Fruit fly (Drosophila melanogaster): ENCODE results near the gene CG6015.

CG6015 gene

DNA sequence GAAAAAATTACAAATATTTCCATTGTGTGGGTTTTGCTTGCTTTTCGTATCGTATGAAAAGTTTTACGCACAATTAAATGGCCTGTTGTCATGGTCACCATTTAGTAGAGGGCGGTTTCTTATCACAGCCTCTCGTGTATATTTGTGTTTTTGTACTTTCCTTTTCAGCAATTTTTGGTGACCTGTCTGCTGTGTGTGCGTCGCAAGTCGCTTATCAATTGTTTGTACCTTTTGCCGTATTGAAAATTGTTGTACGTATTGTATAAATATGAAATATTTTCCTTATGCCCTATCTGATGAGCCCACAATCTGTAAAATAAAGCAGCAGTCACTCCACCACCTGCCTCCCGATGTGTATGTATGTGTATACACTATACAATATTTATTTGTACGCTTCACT is 32.4 kb upstream of the CG6015 start:
- no peak for TF ChIP-seq Hr39 (GFP tag; optimal IDR thresholded peaks at IDR 0.05)
- TF ChIP-seq topi (GFP tag; optimal IDR thresholded peaks at IDR 0.05): no peak
- peak; percentile 92 for TF ChIP-seq svp (GFP tag)
- TF ChIP-seq CG16779 (tag; optimal IDR thresholded peaks at IDR 0.05): no peak
- peak; percentile 35 for TF ChIP-seq CG9139 (GFP tag; optimal IDR thresholded peaks at IDR 0.05)
- TF ChIP-seq Eip75B (GFP tag; optimal IDR thresholded peaks at IDR 0.05): no peak
- TF ChIP-seq CG4318 (GFP tag; optimal IDR thresholded peaks at IDR 0.05): no peak
- no peak for TF ChIP-seq OdsH (GFP tag; optimal IDR thresholded peaks at IDR 0.05)
- TF ChIP-seq Eip78C (GFP tag): peak; percentile 47
- TF ChIP-seq CG8319 (GFP tag; optimal IDR thresholded peaks at IDR 0.05): no peak
- TF ChIP-seq CG3032 (tag; optimal IDR thresholded peaks at IDR 0.05): no peak
- no peak for TF ChIP-seq CG7368 (GFP tag; optimal IDR thresholded peaks at IDR 0.05)
- TF ChIP-seq net (GFP tag; optimal IDR thresholded peaks at IDR 0.05): no peak
- TF ChIP-seq CG6792 (GFP tag; optimal IDR thresholded peaks at IDR 0.05): no peak
- TF ChIP-seq Smox (GFP tag; optimal IDR thresholded peaks at IDR 0.05): no peak
- TF ChIP-seq Blimp-1 (GFP tag; optimal IDR thresholded peaks at IDR 0.05): no peak
- no peak for TF ChIP-seq lz (GFP tag; optimal IDR thresholded peaks at IDR 0.05)
- TF ChIP-seq eg (GFP tag; IDR thresholded peaks at IDR 0.05): no peak
- TF ChIP-seq CG3919 (GFP tag; optimal IDR thresholded peaks at IDR 0.05): no peak
- no peak for TF ChIP-seq Hr4 (GFP tag; optimal IDR thresholded peaks at IDR 0.05)
- no peak for TF ChIP-seq cyc (GFP tag; optimal IDR thresholded peaks at IDR 0.05)
- no peak for TF ChIP-seq Lpt (GFP tag; optimal IDR thresholded peaks at IDR 0.05)
- no peak for TF ChIP-seq Eip93F (GFP tag; optimal IDR thresholded peaks at IDR 0.05)
- no peak for TF ChIP-seq spab (GFP tag; optimal IDR thresholded peaks at IDR 0.05)
- no peak for TF ChIP-seq CG11294 (GFP tag; IDR thresholded peaks at IDR 0.05)
- no peak for TF ChIP-seq achi (GFP tag; optimal IDR thresholded peaks at IDR 0.05)
- TF ChIP-seq pdm3 (GFP tag; optimal IDR thresholded peaks at IDR 0.05): no peak
- 0 out of 3 replicates have a peak, but pooled peaks have one; percentile 22 for TF ChIP-seq CG6163 (GFP tag; IDR thresholded peaks at IDR 0.05)
- no peak for TF ChIP-seq Met (GFP tag; optimal IDR thresholded peaks at IDR 0.05)
- TF ChIP-seq CG11902 (GFP tag; optimal IDR thresholded peaks at IDR 0.05): no peak
- TF ChIP-seq CG34406 (GFP tag; optimal IDR thresholded peaks at IDR 0.05): no peak
- TF ChIP-seq Sox14 (GFP tag; optimal IDR thresholded peaks at IDR 0.05): no peak
- TF ChIP-seq ss (GFP tag; optimal IDR thresholded peaks at IDR 0.05): peak in 1 of 2 experiments; percentile 38
- TF ChIP-seq fd59A (GFP tag; optimal IDR thresholded peaks at IDR 0.05): no peak
- TF ChIP-seq salr (GFP tag; optimal IDR thresholded peaks at IDR 0.05): no peak
- TF ChIP-seq esn (GFP tag; optimal IDR thresholded peaks at IDR 0.05): no peak
- peak; percentile 13 for TF ChIP-seq CG8632 (GFP tag; optimal IDR thresholded peaks at IDR 0.05)
- no peak for TF ChIP-seq acj6 (GFP tag; optimal IDR thresholded peaks at IDR 0.05)
- no peak for TF ChIP-seq CG10631 (GFP tag; optimal IDR thresholded peaks at IDR 0.05)
- TF ChIP-seq fd85E (GFP tag; optimal IDR thresholded peaks at IDR 0.05): no peak
- TF ChIP-seq CG15336 (GFP tag; IDR thresholded peaks at IDR 0.05): no peak
- no peak for TF ChIP-seq Ets21C (GFP tag; optimal IDR thresholded peaks at IDR 0.05)
- no peak for TF ChIP-seq CG32006 (GFP tag; optimal IDR thresholded peaks at IDR 0.05)
- no peak for TF ChIP-seq CG31627 (GFP tag; optimal IDR thresholded peaks at IDR 0.05)
- TF ChIP-seq fkh (GFP tag; optimal IDR thresholded peaks at IDR 0.05): peak; percentile 59
- no peak for TF ChIP-seq Hr38 (GFP tag; optimal IDR thresholded peaks at IDR 0.05)

Measured in whole organism, prepupa.